Worm (Caenorhabditis elegans): ENCODE data around the gene idpc-5.
A peak's percentile ranks its signal among the peaks of the same experiment; 100 is the strongest.

idpc-5 gene

ce11 chrV:9618919-9619318 lies 3.8 kb downstream of the idpc-5 start, which contains the start of gene idpc-7:
Gene idpc-7 (minus strand): TSS chrV:9619019.
- TF ChIP-seq unc-62 (GFP tag; optimal IDR thresholded peaks at IDR 0.05) (no peak), lin-15B (tag; optimal IDR thresholded peaks at IDR 0.05) (no peak), efl-1 (optimal IDR thresholded peaks at IDR 0.05) (no peak), efl-1 (GFP tag; optimal IDR thresholded peaks at IDR 0.05 in 1 of 2) (peak in 1 of 2 experiments; percentile 5)

- TF ChIP-seq ceh-8 (GFP tag; optimal IDR thresholded peaks at IDR 0.05): peak; percentile 7
- TF ChIP-seq dsc-1 (tag; optimal IDR thresholded peaks at IDR 0.05): no peak
Measured at ce11 chrV:9618420-9618819, 4.3 kb downstream of the idpc-5 start.

ce11 chrV:9616687-9617086 lies 6.0 kb downstream of the idpc-5 start:
- TF ChIP-seq hlh-4 (tag; optimal IDR thresholded peaks at IDR 0.05) (no peak), ztf-11 (tag; optimal IDR thresholded peaks at IDR 0.05) (no peak), nhr-76 (tag; optimal IDR thresholded peaks at IDR 0.05) (no peak), mdl-1 (tag; optimal IDR thresholded peaks at IDR 0.05) (no peak), fkh-4 (tag; optimal IDR thresholded peaks at IDR 0.05; ENCODE audit: borderline replicate concordance) (no peak), ces-1 (GFP tag; optimal IDR thresholded peaks at IDR 0.05) (no peak), C04F5.9 (tag; optimal IDR thresholded peaks at IDR 0.05) (no peak)

- no peak for TF ChIP-seq irx-1 (tag; optimal IDR thresholded peaks at IDR 0.05)
- no peak for TF ChIP-seq zip-4 (GFP tag; optimal IDR thresholded peaks at IDR 0.05)
- TF ChIP-seq lin-35 (GFP tag; optimal IDR thresholded peaks at IDR 0.05): no peak
- no peak for TF ChIP-seq lin-13 (GFP tag; optimal IDR thresholded peaks at IDR 0.05)
- TF ChIP-seq lin-39 (tag; optimal IDR thresholded peaks at IDR 0.05): no peak
- TF ChIP-seq ztf-11 (tag; optimal IDR thresholded peaks at IDR 0.05): no peak
- TF ChIP-seq jun-1 (tag; optimal IDR thresholded peaks at IDR 0.05): no peak
- no peak for TF ChIP-seq ceh-63 (GFP tag; optimal IDR thresholded peaks at IDR 0.05)
- TF ChIP-seq vab-15 (tag; optimal IDR thresholded peaks at IDR 0.05): no peak
- no peak for TF ChIP-seq unc-62 (GFP tag; optimal IDR thresholded peaks at IDR 0.05)
- TF ChIP-seq F16B12.6 (tag; optimal IDR thresholded peaks at IDR 0.05): no peak
- no peak for TF ChIP-seq skn-1 (tag; optimal IDR thresholded peaks at IDR 0.05)
- TF ChIP-seq xbp-1 (tag; optimal IDR thresholded peaks at IDR 0.05): no peak
- TF ChIP-seq unc-30 (tag; optimal IDR thresholded peaks at IDR 0.05): no peak
- TF ChIP-seq pqm-1 (tag; optimal IDR thresholded peaks at IDR 0.05): no peak
- no peak for TF ChIP-seq ceh-88 (GFP tag; IDR thresholded peaks at IDR 0.05)
- no peak for TF ChIP-seq hpl-2 (GFP tag; optimal IDR thresholded peaks at IDR 0.05)
Measured at ce11 chrV:9616130-9616529, 6.6 kb downstream of the idpc-5 start.

- TF ChIP-seq nhr-85 (tag): no peak
- TF ChIP-seq efl-1 (optimal IDR thresholded peaks at IDR 0.05): no peak
- TF ChIP-seq efl-1 (GFP tag; optimal IDR thresholded peaks at IDR 0.05 in 1 of 2): peak in 1 of 2 experiments; percentile 14
Measured at ce11 chrV:9615725-9616124, 7.0 kb downstream of the idpc-5 start, which contains the start of gene pqn-63. Gene pqn-63 (plus strand): TSS chrV:9616031.

ce11 chrV:9609217-9609616 lies 13.5 kb downstream of the idpc-5 start:
- no peak for TF ChIP-seq Y116A8C.19 (tag; optimal IDR thresholded peaks at IDR 0.05; ENCODE audit: borderline replicate concordance)
- TF ChIP-seq nhr-28 (tag; optimal IDR thresholded peaks at IDR 0.05): no peak
- TF ChIP-seq fos-1 (tag; optimal IDR thresholded peaks at IDR 0.05): no peak
- TF ChIP-seq nhr-11 (tag; optimal IDR thresholded peaks at IDR 0.05): no peak
- TF ChIP-seq C04F5.9 (tag; optimal IDR thresholded peaks at IDR 0.05): no peak
- no peak for TF ChIP-seq skn-1 (tag; optimal IDR thresholded peaks at IDR 0.05)
- TF ChIP-seq ceh-82 (tag; optimal IDR thresholded peaks at IDR 0.05): no peak
- TF ChIP-seq fkh-4 (tag; optimal IDR thresholded peaks at IDR 0.05; ENCODE audit: borderline replicate concordance): no peak
- TF ChIP-seq snu-23 (GFP tag; optimal IDR thresholded peaks at IDR 0.05): no peak
- no peak for TF ChIP-seq sup-37 (GFP tag; optimal IDR thresholded peaks at IDR 0.05)
- no peak for TF ChIP-seq unc-86 (tag; optimal IDR thresholded peaks at IDR 0.05)
- no peak for TF ChIP-seq egl-13 (tag; optimal IDR thresholded peaks at IDR 0.05)
- no peak for TF ChIP-seq pax-3 (tag; optimal IDR thresholded peaks at IDR 0.05)
